Worm (Caenorhabditis elegans): ENCODE data around the gene lact-8.

lact-8 gene

ce11 chrV:11063115-11063514, 30.3 kb downstream of the lact-8 start, which contains the start of gene T04C12.9:
Gene T04C12.9 (minus strand): TSS chrV:11063215.
- TF ChIP-seq hnd-1 (tag; optimal IDR thresholded peaks at IDR 0.05) (no peak), hmg-4 (GFP tag; optimal IDR thresholded peaks at IDR 0.05) (no peak), ets-7 (tag; optimal IDR thresholded peaks at IDR 0.05) (no peak), aly-1 (tag; optimal IDR thresholded peaks at IDR 0.05) (no peak), sea-1 (GFP tag; conservative IDR thresholded peaks at IDR 0.05) (no peak), tra-4 (tag; optimal IDR thresholded peaks at IDR 0.05) (no peak), ama-1 (optimal IDR thresholded peaks at IDR 0.05) (no peak), scrt-1 (GFP tag; IDR thresholded peaks at IDR 0.05) (no peak), hmbx-1 (tag; optimal IDR thresholded peaks at IDR 0.05) (no peak), tbx-37 (GFP tag; conservative IDR thresholded peaks at IDR 0.05) (no peak), pes-1 (GFP tag; IDR thresholded peaks at IDR 0.05) (no peak), B0310.2 (tag; optimal IDR thresholded peaks at IDR 0.05) (no peak), flt-1 (GFP tag; IDR thresholded peaks at IDR 0.05) (no peak), tbx-11 (GFP tag; IDR thresholded peaks at IDR 0.05) (no peak)

- TF ChIP-seq ama-1 (optimal IDR thresholded peaks at IDR 0.05), result no peak
Measured at ce11 chrV:11061887-11062286, 31.5 kb downstream of the lact-8 start.

DNA sequence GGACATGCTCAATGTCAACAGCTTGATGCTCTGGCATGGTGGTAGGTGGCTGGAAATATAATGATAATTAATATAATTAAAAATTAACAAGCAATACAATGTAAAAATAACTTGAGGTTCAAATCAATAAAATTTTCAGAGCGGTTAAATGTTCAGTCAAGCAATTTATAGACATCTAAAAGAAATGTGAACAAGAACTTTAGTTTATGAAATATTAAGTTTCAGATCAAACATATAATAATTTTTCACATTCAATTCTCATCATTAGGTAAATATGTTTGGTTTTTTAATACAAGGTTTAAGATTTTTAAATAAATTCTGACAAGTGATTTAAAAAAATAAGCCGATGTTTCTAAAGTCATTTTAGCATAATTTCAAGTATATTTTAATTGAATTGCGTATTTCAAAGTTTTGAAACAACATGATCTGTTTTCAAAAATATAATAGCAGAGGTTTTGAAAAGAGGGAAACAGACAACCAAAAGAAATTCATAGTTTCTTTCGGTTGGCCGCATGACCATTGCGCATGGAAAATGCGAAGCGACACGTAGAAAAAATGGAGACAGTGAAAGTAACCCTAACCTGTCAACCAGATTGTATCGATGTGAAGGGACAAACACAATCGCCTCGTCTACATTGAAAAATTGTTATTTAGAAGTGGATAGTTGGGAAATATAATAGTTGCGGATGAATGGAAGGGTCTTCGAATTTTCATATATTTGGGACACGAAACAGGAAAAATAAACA, 33.0 kb downstream of the lact-8 start, which contains the start of gene T04C12.11:
T04C12.11 (minus strand) TSS at position 51 of the 746 bp plus-strand sequence.
- TF ChIP-seq sea-1 (GFP tag; conservative IDR thresholded peaks at IDR 0.05) (no peak), tbx-37 (GFP tag; conservative IDR thresholded peaks at IDR 0.05) (no peak)

ce11 chrV:11059180-11059579, 34.2 kb downstream of the lact-8 start, which contains the start of gene T04C12.1:
Gene T04C12.1 (minus strand): TSS chrV:11059269.
- TF ChIP-seq sea-1 (GFP tag; conservative IDR thresholded peaks at IDR 0.05), result no peak
- no peak for TF ChIP-seq hmg-4 (GFP tag; optimal IDR thresholded peaks at IDR 0.05)
- no peak for TF ChIP-seq ets-7 (tag; optimal IDR thresholded peaks at IDR 0.05)
- no peak for TF ChIP-seq flt-1 (GFP tag; IDR thresholded peaks at IDR 0.05)
- no peak for TF ChIP-seq aly-1 (tag; optimal IDR thresholded peaks at IDR 0.05)
- no peak for TF ChIP-seq F13C5.2 (tag; optimal IDR thresholded peaks at IDR 0.05)
- no peak for TF ChIP-seq pes-1 (GFP tag; IDR thresholded peaks at IDR 0.05)
- TF ChIP-seq hmbx-1 (tag; optimal IDR thresholded peaks at IDR 0.05), result no peak
- no peak for TF ChIP-seq tbx-11 (GFP tag; IDR thresholded peaks at IDR 0.05)
- TF ChIP-seq hnd-1 (tag; optimal IDR thresholded peaks at IDR 0.05), result no peak
- TF ChIP-seq ama-1 (optimal IDR thresholded peaks at IDR 0.05), result no peak
- no peak for TF ChIP-seq ceh-36 (tag; optimal IDR thresholded peaks at IDR 0.05)
- TF ChIP-seq tbx-37 (GFP tag; conservative IDR thresholded peaks at IDR 0.05), result no peak
- no peak for TF ChIP-seq scrt-1 (GFP tag; IDR thresholded peaks at IDR 0.05)
- no peak for TF ChIP-seq B0310.2 (tag; optimal IDR thresholded peaks at IDR 0.05)
- TF ChIP-seq ceh-13 (GFP tag; optimal IDR thresholded peaks at IDR 0.05), result no peak

DNA sequence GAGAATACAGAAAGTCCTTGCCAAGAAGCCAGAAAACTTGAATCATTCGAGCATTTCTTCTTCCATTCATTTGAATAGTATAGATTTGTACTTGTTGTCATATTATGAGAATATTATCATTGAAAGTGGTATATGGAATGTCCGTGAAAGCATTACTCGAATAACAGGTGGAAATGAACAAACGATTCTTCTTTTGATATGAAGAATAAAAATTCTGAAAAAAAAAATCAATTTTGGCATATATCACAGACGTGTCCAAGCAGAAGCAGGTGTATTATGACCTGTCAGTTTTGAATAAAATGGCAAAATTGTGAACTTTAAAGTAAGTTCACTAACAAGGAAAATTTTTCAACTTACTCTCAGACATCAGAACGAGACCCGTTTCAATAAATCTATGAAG, 36.4 kb downstream of the lact-8 start, which contains the start of gene srh-75:
srh-75 (minus strand) TSS at position 101 of the 400 bp plus-strand sequence.
- TF ChIP-seq tbx-37 (GFP tag; conservative IDR thresholded peaks at IDR 0.05) (no peak), pes-1 (GFP tag; IDR thresholded peaks at IDR 0.05) (no peak), B0310.2 (tag; optimal IDR thresholded peaks at IDR 0.05) (no peak), hnd-1 (tag; optimal IDR thresholded peaks at IDR 0.05) (no peak), aly-1 (tag; optimal IDR thresholded peaks at IDR 0.05) (no peak), ets-7 (tag; optimal IDR thresholded peaks at IDR 0.05) (no peak), tbx-11 (GFP tag; IDR thresholded peaks at IDR 0.05) (no peak), ceh-36 (tag; optimal IDR thresholded peaks at IDR 0.05) (no peak), ceh-13 (GFP tag; optimal IDR thresholded peaks at IDR 0.05) (no peak), scrt-1 (GFP tag; IDR thresholded peaks at IDR 0.05) (no peak), hmg-4 (GFP tag; optimal IDR thresholded peaks at IDR 0.05) (no peak), tra-4 (tag; optimal IDR thresholded peaks at IDR 0.05) (no peak), ama-1 (optimal IDR thresholded peaks at IDR 0.05) (no peak)

DNA sequence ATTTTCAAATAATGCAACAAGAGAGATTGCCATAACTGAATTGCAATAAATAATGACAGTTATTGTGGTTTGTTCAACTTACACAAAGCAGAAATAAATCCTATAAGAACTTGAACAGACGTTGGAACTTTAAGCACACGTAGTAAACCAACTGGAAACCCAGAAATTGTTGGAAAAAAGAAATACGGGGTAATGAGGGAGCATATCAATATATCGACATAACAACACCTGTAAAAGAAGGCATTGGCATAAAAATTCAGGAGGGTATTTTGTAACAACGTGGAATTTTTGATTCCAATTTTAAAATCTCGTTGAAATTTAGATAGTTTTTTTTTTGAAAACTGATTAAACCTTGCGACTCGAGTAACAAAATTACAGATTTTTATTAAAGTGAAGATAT, 36.9 kb downstream of the lact-8 start:
- no peak for TF ChIP-seq B0310.2 (tag; optimal IDR thresholded peaks at IDR 0.05)
- no peak for TF ChIP-seq ets-7 (tag; optimal IDR thresholded peaks at IDR 0.05)

- TF ChIP-seq F13C5.2 (tag; optimal IDR thresholded peaks at IDR 0.05) (no peak), scrt-1 (GFP tag; IDR thresholded peaks at IDR 0.05) (no peak), ceh-13 (GFP tag; optimal IDR thresholded peaks at IDR 0.05) (no peak), ets-7 (tag; optimal IDR thresholded peaks at IDR 0.05) (no peak), tbx-37 (GFP tag; conservative IDR thresholded peaks at IDR 0.05) (no peak), ceh-36 (tag; optimal IDR thresholded peaks at IDR 0.05) (no peak), ama-1 (optimal IDR thresholded peaks at IDR 0.05) (no peak), B0310.2 (tag; optimal IDR thresholded peaks at IDR 0.05) (no peak)
Measured at ce11 chrV:11053827-11054226, 39.6 kb downstream of the lact-8 start, which contains the start of gene T04C12.7. Gene T04C12.7 (plus strand): TSS chrV:11054127.

DNA sequence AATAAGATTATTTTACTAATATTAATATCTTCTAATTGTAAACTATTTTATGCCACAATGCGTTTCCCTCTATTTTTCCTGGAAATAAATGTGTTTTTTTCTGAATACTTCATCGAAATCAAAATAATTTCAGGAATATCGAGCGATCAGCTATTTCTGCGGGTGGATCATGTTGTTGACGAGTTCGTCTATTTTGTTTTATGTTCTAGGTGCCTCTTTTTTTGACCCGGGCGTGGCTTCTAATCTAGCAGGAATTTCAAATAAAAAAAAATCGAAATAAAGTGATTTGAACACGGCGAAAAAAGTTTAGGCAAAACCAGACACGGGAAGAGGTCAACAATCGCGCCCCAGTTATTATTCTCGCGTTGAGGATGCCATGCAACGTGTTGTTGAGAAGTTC, 41.5 kb downstream of the lact-8 start, which contains the start of gene T04C12.33:
T04C12.33 (plus strand) TSS at position 301 of the 400 bp plus-strand sequence.
- TF ChIP-seq tbx-11 (GFP tag; IDR thresholded peaks at IDR 0.05), result no peak
- no peak for TF ChIP-seq hnd-1 (tag; optimal IDR thresholded peaks at IDR 0.05)
- no peak for TF ChIP-seq ama-1 (optimal IDR thresholded peaks at IDR 0.05)
- no peak for TF ChIP-seq aly-1 (tag; optimal IDR thresholded peaks at IDR 0.05)
- TF ChIP-seq ets-7 (tag; optimal IDR thresholded peaks at IDR 0.05), result no peak
- no peak for TF ChIP-seq flt-1 (GFP tag; IDR thresholded peaks at IDR 0.05)
- TF ChIP-seq tra-4 (tag; optimal IDR thresholded peaks at IDR 0.05), result no peak

All from whole organism, early embryonic.